Worm (Caenorhabditis elegans): ENCODE data around the gene E01G4.5.

DNA sequence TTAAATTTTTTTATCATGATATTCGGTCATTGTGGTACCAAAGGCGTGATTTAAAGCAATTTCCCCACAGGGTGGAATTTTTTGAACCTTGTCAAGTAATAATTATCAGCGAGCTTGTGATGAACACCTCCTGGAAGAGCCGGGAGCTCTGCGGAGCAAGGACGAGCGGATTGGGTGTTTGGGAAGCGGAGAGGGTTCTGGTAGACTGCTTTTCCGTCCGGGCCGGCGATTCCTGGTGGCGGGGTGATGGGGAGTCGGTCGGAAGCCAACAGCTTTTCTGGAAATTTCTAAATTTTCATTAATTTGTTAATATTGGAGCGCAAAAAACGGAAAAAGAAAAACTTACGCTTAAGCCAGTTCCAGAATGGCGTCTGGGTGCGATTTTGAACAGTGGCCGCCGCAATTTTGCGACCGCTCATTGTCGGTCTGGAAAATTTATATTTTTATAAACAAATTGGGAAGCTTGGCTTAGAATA lies 22.0 kb downstream of the E01G4.5 start, which contains the start of gene ndua-7:
- no peak for TF ChIP-seq ztf-11 (tag; optimal IDR thresholded peaks at IDR 0.05)
- no peak for TF ChIP-seq php-3 (GFP tag; IDR thresholded peaks at IDR 0.05)
